Worm (Caenorhabditis elegans) whole organism, early embryonic: ENCODE results near the gene C29H12.6.
A peak's percentile ranks its signal among the peaks of the same experiment; 100 is the strongest.

Experiments used
- B0310.2 ChIP-seq: sonication (generic microtip); optimal IDR thresholded peaks from 2 replicates; lab custom pipeline; 2016; ENCODE audit warnings: mild to moderate bottlenecking, missing genetic modification characterization, missing compliant biosample characterization
- F13C5.2 ChIP-seq: sonication (generic microtip); optimal IDR thresholded peaks from 2 replicates; lab custom pipeline; 2017; ENCODE audit warnings: mild to moderate bottlenecking, missing genetic modification characterization, inconsistent platforms, missing compliant biosample characterization
- aly-1 ChIP-seq: sonication (generic microtip); optimal IDR thresholded peaks from 2 replicates; lab custom pipeline; 2016; ENCODE audit warnings: missing genetic modification characterization, missing compliant biosample characterization
- ama-1 ChIP-seq: fragments of 150-350 bp; optimal IDR thresholded peaks from 2 replicates; lab custom pipeline; 2014
- ceh-13 ChIP-seq: fragments of 200-800 bp; sonication (Bioruptor generic); optimal IDR thresholded peaks from 2 replicates; lab custom pipeline; 2018; ENCODE audit warnings: mild to moderate bottlenecking, missing genetic modification characterization, missing compliant biosample characterization
- ceh-36 ChIP-seq: sonication (generic microtip); optimal IDR thresholded peaks from 2 replicates; lab custom pipeline; 2016; ENCODE audit warnings: missing genetic modification characterization, inconsistent platforms, missing compliant biosample characterization
- ets-7 ChIP-seq: sonication (generic microtip); optimal IDR thresholded peaks from 2 replicates; lab custom pipeline; 2016; ENCODE audit warnings: missing genotype, missing genetic modification characterization, missing compliant biosample characterization
- flt-1 ChIP-seq: fragments of 200-800 bp; sonication (Bioruptor generic); IDR thresholded peaks from 2 replicates; pipeline ENCODE4 v1.3.6; 2022; ENCODE audit warnings: missing genetic modification characterization, missing compliant biosample characterization
- hmbx-1 ChIP-seq: sonication (generic microtip); optimal IDR thresholded peaks from 2 replicates; lab custom pipeline; 2016; ENCODE audit warnings: mild to moderate bottlenecking, missing genetic modification characterization, missing compliant biosample characterization
- hmg-4 ChIP-seq: fragments of 200-800 bp; sonication (Bioruptor generic); optimal IDR thresholded peaks from 2 replicates; lab custom pipeline; 2018; ENCODE audit warnings: mild to moderate bottlenecking, missing genetic modification characterization, missing compliant biosample characterization
- hnd-1 ChIP-seq: sonication (generic microtip); optimal IDR thresholded peaks from 2 replicates; lab custom pipeline; 2016; ENCODE audit warnings: missing genetic modification characterization, missing compliant biosample characterization
- pes-1 ChIP-seq: fragments of 200-800 bp; sonication (Bioruptor generic); IDR thresholded peaks from 2 replicates; pipeline ENCODE4 v1.3.6; 2022; ENCODE audit warnings: missing genetic modification reagents, missing genetic modification characterization, missing compliant biosample characterization
- scrt-1 ChIP-seq: fragments of 200-800 bp; sonication (Bioruptor generic); IDR thresholded peaks from 2 replicates; pipeline ENCODE4 v1.3.6; 2022; ENCODE audit warnings: missing genetic modification characterization, missing compliant biosample characterization
- sea-1 ChIP-seq: fragments of 200-800 bp; sonication (Bioruptor generic); conservative IDR thresholded peaks from 2 replicates; pipeline ENCODE4 v1.3.6; 2022; ENCODE audit warnings: missing genetic modification characterization, missing compliant biosample characterization
- tbx-11 ChIP-seq: fragments of 200-800 bp; sonication (Bioruptor generic); IDR thresholded peaks from 2 replicates; pipeline ENCODE4 v1.3.6; 2022; ENCODE audit warnings: missing genetic modification characterization, missing compliant biosample characterization
- tbx-37 ChIP-seq: fragments of 200-800 bp; sonication (Bioruptor generic); conservative IDR thresholded peaks from 2 replicates; pipeline ENCODE4 v1.3.6; 2022; ENCODE audit warnings: missing genetic modification reagents, missing genetic modification characterization, missing compliant biosample characterization
- tra-4 ChIP-seq: sonication (generic microtip); optimal IDR thresholded peaks from 2 replicates; lab custom pipeline; 2017; ENCODE audit warnings: missing genetic modification characterization, missing compliant biosample characterization

C29H12.6 gene

DNA sequence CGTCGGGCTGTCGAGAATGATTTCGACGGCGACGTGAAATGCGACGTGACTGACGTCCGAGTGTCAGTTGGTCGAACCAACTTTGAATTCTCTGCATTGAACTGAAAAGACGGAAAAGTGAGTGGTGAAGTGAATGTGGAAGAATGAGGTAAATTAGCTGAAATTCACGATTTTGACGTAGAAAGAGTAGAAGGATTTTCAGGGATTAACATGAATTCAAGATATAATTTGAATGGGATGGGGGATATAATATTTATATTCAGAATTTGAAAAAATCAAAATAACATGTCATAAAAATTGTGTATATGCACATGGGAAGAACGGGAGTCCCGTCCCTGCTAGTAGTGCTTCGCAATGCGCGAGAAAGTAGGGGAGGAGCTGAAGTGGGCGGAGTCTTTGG lies at the start of gene C29H12.6:
Gene C29H12.6 (minus strand): TSS at position 101 of the 400 bp plus-strand sequence.
- no peak for TF ChIP-seq ceh-13 (GFP tag; lab: Kevin White, UChicago)
- TF ChIP-seq sea-1 (GFP tag; lab: Robert Waterston, UW) = no peak
- no peak for TF ChIP-seq flt-1 (GFP tag; lab: Robert Waterston, UW)
- TF ChIP-seq hmbx-1 (tag; lab: Kevin White, UChicago) = no peak
- peak; percentile 66 for TF ChIP-seq ceh-36 (tag; lab: Kevin White, UChicago)
- no peak for TF ChIP-seq hnd-1 (tag; lab: Kevin White, UChicago)
- TF ChIP-seq ama-1 (lab: Kevin White, UChicago) = no peak
- TF ChIP-seq tbx-37 (GFP tag; lab: Robert Waterston, UW) = no peak

DNA sequence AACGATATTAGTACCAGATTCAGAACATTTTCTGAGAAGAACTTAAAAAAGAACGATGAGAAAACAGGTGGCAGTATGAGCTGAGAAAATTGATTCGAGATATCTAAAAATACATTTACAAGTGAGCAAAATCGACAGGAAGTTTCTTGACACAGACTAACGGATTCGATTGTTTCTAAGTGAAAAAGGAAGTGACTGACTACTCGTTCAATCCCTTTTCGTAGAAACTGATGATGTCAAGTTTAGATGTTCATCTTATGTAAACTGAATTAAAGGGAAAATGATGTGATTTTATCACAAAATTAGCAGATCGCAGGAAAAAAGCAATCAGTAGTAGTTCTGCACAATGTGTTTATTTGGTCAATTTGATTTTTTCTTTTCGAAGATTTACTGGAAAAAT lies 47.1 kb upstream of the C29H12.6 start:
- TF ChIP-seq sea-1 (GFP tag; lab: Robert Waterston, UW) = no peak
- no peak for TF ChIP-seq tbx-11 (GFP tag; lab: Robert Waterston, UW)
- no peak for TF ChIP-seq B0310.2 (tag; lab: Kevin White, UChicago)
- no peak for TF ChIP-seq pes-1 (GFP tag; lab: Robert Waterston, UW)
- no peak for TF ChIP-seq scrt-1 (GFP tag; lab: Robert Waterston, UW)
- no peak for TF ChIP-seq flt-1 (GFP tag; lab: Robert Waterston, UW)
- TF ChIP-seq F13C5.2 = no peak
- no peak for TF ChIP-seq tra-4 (tag; lab: Kevin White, UChicago)
- no peak for TF ChIP-seq hmbx-1 (tag; lab: Kevin White, UChicago)
- no peak for TF ChIP-seq ets-7 (tag; lab: Kevin White, UChicago)

DNA sequence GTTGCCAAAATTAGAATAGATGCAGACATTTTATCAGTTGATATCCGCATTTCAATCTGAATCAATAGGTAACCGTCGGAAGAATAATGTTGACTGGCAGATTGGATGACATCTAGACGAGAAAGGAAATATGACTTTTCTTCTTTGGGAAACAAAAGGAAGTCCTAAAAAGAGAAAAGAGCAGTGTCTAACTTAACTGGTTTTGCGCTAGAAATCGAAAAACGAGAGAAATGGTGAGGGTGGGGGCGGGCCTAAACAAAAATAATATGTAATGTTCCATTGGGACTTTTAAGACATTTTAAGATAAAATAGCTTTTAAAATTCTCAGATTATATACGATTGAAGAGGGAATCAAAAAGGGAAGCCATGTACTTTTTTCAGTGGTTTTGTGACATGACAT lies 42.9 kb upstream of the C29H12.6 start, which contains the start of gene exp-1:
Gene exp-1 (minus strand): TSS at position 101 of the 400 bp plus-strand sequence.
- TF ChIP-seq aly-1 (tag; lab: Kevin White, UChicago) = no peak
- TF ChIP-seq pes-1 (GFP tag; lab: Robert Waterston, UW) = no peak
- TF ChIP-seq tbx-11 (GFP tag; lab: Robert Waterston, UW) = no peak
- no peak for TF ChIP-seq ceh-36 (tag; lab: Kevin White, UChicago)
- no peak for TF ChIP-seq flt-1 (GFP tag; lab: Robert Waterston, UW)
- no peak for TF ChIP-seq F13C5.2
- no peak for TF ChIP-seq sea-1 (GFP tag; lab: Robert Waterston, UW)
- no peak for TF ChIP-seq ceh-13 (GFP tag; lab: Kevin White, UChicago)
- no peak for TF ChIP-seq B0310.2 (tag; lab: Kevin White, UChicago)
- no peak for TF ChIP-seq ets-7 (tag; lab: Kevin White, UChicago)
- TF ChIP-seq scrt-1 (GFP tag; lab: Robert Waterston, UW) = no peak
- TF ChIP-seq tra-4 (tag; lab: Kevin White, UChicago) = no peak

DNA sequence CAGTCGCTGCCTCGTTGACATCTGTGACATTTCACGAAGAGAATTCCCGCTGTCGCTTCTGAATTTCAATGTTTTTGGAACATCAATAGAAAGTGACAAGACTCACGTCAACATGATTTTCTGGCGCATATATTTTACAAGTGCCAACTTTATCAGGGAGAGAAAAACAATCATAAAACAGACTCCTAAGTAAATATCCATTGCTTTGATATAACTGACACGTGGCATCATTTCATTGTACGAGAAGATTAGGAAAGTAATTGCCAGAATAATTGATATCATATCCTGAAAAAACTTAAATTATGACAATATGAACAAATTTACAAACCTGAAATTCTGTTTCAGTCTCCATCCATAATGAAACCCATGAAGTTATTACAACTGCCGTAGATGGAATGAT lies 40.0 kb upstream of the C29H12.6 start:
- TF ChIP-seq sea-1 (GFP tag; lab: Robert Waterston, UW) (no peak), F13C5.2 (no peak), hmbx-1 (tag; lab: Kevin White, UChicago) (no peak), pes-1 (GFP tag; lab: Robert Waterston, UW) (no peak), ceh-13 (GFP tag; lab: Kevin White, UChicago) (no peak)

DNA sequence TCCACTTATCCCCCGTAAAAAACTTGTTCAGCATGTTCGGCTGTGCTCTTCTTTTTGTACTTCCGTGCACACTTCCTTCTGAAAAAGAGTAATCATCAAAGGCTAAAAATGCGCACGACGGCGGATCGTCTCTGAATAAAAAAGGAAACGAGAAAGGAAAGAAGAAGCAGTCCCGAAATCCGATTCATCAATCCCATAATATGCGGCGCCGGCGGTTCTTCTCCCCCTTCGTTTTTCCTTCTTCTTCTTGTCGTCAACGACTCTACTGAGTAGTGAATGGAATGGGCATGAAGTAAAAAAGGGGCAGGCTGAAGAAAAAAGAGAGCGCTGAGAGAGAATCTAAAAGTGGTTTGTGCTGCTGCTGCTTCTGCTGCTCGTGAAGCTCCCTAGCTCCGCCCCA lies 31.4 kb upstream of the C29H12.6 start:
- TF ChIP-seq hnd-1 (tag; lab: Kevin White, UChicago) = no peak
- no peak for TF ChIP-seq ets-7 (tag; lab: Kevin White, UChicago)
- no peak for TF ChIP-seq flt-1 (GFP tag; lab: Robert Waterston, UW)
- no peak for TF ChIP-seq ceh-36 (tag; lab: Kevin White, UChicago)
- TF ChIP-seq tbx-37 (GFP tag; lab: Robert Waterston, UW) = no peak
- no peak for TF ChIP-seq tbx-11 (GFP tag; lab: Robert Waterston, UW)
- TF ChIP-seq hmg-4 (GFP tag; lab: Kevin White, UChicago) = no peak
- no peak for TF ChIP-seq ceh-13 (GFP tag; lab: Kevin White, UChicago)
- TF ChIP-seq ama-1 (lab: Kevin White, UChicago) = no peak
- TF ChIP-seq pes-1 (GFP tag; lab: Robert Waterston, UW) = no peak
- TF ChIP-seq F13C5.2 = no peak

DNA sequence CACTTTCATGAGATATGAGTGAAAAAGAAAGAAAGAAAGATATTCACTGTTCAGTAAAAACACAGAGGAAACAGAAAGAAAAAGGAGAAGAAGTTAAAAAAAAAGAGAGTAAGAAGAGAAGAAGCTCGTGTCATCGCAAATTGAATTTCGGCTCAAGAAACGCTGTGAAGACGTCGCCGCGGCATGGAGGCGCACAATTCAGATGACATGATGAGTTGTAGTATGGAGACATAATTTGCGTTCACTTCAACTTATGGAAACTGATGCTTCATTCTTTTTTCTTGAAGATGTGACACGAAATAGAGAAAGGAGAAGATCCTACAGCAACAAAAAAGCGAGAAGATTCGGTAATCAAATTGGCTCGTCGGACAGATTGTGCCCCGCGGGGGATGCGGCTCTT lies 30.3 kb upstream of the C29H12.6 start:
- TF ChIP-seq F13C5.2 (no peak), ama-1 (lab: Kevin White, UChicago) (no peak), B0310.2 (tag; lab: Kevin White, UChicago) (no peak), hnd-1 (tag; lab: Kevin White, UChicago) (no peak), ceh-13 (GFP tag; lab: Kevin White, UChicago) (no peak), sea-1 (GFP tag; lab: Robert Waterston, UW) (no peak), ceh-36 (tag; lab: Kevin White, UChicago) (no peak), aly-1 (tag; lab: Kevin White, UChicago) (no peak)

DNA sequence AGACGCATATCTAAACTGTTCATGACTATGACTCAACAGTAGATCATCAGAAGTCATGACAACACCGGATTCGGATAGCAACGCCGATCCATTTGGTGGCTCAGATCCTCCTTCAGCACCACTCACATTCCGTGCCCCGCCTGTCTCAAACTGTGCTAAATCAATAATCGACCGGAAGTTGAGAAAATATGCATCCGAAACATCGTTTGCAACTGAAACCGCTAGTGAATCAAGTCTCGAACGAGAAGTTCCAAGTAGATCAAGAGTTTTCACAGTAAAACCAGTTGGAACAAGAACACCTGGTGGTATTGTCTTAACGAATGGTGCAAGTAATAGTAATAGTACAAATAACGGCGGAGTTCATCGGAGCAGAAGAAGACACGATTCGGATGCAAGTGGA lies 29.1 kb upstream of the C29H12.6 start:
- TF ChIP-seq aly-1 (tag; lab: Kevin White, UChicago) (no peak), hnd-1 (tag; lab: Kevin White, UChicago) (no peak), ceh-13 (GFP tag; lab: Kevin White, UChicago) (no peak), tbx-11 (GFP tag; lab: Robert Waterston, UW) (no peak), hmg-4 (GFP tag; lab: Kevin White, UChicago) (no peak), tra-4 (tag; lab: Kevin White, UChicago) (no peak), B0310.2 (tag; lab: Kevin White, UChicago) (no peak), F13C5.2 (no peak), scrt-1 (GFP tag; lab: Robert Waterston, UW) (no peak), ceh-36 (tag; lab: Kevin White, UChicago) (no peak), tbx-37 (GFP tag; lab: Robert Waterston, UW) (no peak), ama-1 (lab: Kevin White, UChicago) (no peak), flt-1 (GFP tag; lab: Robert Waterston, UW) (no peak), ets-7 (tag; lab: Kevin White, UChicago) (no peak), hmbx-1 (tag; lab: Kevin White, UChicago) (no peak)
